Worm (Caenorhabditis elegans): ENCODE data around the gene cest-5.1.

cest-5.1 gene

ce11 chrIV:6639880-6640279 is 8.3 kb upstream of the cest-5.1 start, which contains the start of gene C01B10.6:
TSS of gene C01B10.6 (plus strand) at chrIV:6640180.
- TF ChIP-seq lin-39 (tag; optimal IDR thresholded peaks at IDR 0.05) = no peak
- no peak for TF ChIP-seq ztf-11 (tag; optimal IDR thresholded peaks at IDR 0.05)
- TF ChIP-seq hmg-1.1 (GFP tag; IDR thresholded peaks at IDR 0.05) = no peak
- no peak for TF ChIP-seq dmd-9 (GFP tag; IDR thresholded peaks at IDR 0.05)
- no peak for TF ChIP-seq pha-4 (GFP tag; IDR thresholded peaks at IDR 0.05)
- no peak for TF ChIP-seq pha-4 (tag; optimal IDR thresholded peaks at IDR 0.05)
- TF ChIP-seq spr-1 (tag; optimal IDR thresholded peaks at IDR 0.05) = no peak
- TF ChIP-seq dpl-1 (GFP tag; optimal IDR thresholded peaks at IDR 0.05) = no peak
- peak; percentile 34 for TF ChIP-seq pqm-1 (tag; optimal IDR thresholded peaks at IDR 0.05)
- no peak for TF ChIP-seq fos-1 (tag; optimal IDR thresholded peaks at IDR 0.05)

- TF ChIP-seq hlh-30 (tag; optimal IDR thresholded peaks at IDR 0.05; ENCODE audit: insufficient read depth) = no peak
- TF ChIP-seq sdz-12 (GFP tag; optimal IDR thresholded peaks at IDR 0.05) = no peak
- no peak for TF ChIP-seq ctbp-1 (GFP tag; IDR thresholded peaks at IDR 0.05)
- TF ChIP-seq nhr-76 (tag; optimal IDR thresholded peaks at IDR 0.05) = no peak
These were observed 6.7 kb upstream of the cest-5.1 start, which contains the start of gene C01B10.7 for ce11 chrIV:6638256-6638655. TSS of gene C01B10.7 (plus strand) at chrIV:6638556.

- TF ChIP-seq zag-1 (tag; optimal IDR thresholded peaks at IDR 0.05) = no peak
- TF ChIP-seq nhr-10 (tag; optimal IDR thresholded peaks at IDR 0.05) = no peak
- TF ChIP-seq lin-15B (tag; optimal IDR thresholded peaks at IDR 0.05) = no peak
- no peak for TF ChIP-seq dpl-1 (GFP tag; optimal IDR thresholded peaks at IDR 0.05)
- 0 out of 2 replicates have a peak, but pooled peaks have one; percentile 24 for TF ChIP-seq lin-38 (GFP tag; IDR thresholded peaks at IDR 0.05)
These were observed 3.2 kb upstream of the cest-5.1 start, which contains the start of gene metl-13 for ce11 chrIV:6634789-6635188. TSS of gene metl-13 (plus strand) at chrIV:6635089.

ce11 chrIV:6627798-6628197 is 3.8 kb downstream of the cest-5.1 start, which contains the start of gene cest-5.2:
TSS of gene cest-5.2 (minus strand) at chrIV:6627925.
- no peak for TF ChIP-seq arid-1 (GFP tag; conservative IDR thresholded peaks at IDR 0.05)
- no peak for TF ChIP-seq dmd-8 (GFP tag; IDR thresholded peaks at IDR 0.05)
- peak; percentile 5 for TF ChIP-seq nhr-102 (tag; optimal IDR thresholded peaks at IDR 0.05)
- no peak for TF ChIP-seq Y75B8A.6 (GFP tag; IDR thresholded peaks at IDR 0.05)
- no peak for TF ChIP-seq fos-1 (tag; optimal IDR thresholded peaks at IDR 0.05)
- no peak for TF ChIP-seq Y5F2A.4 (GFP tag; optimal IDR thresholded peaks at IDR 0.05)
- TF ChIP-seq pha-4 (GFP tag; IDR thresholded peaks at IDR 0.05) = no peak
- no peak for TF ChIP-seq pha-4 (tag; optimal IDR thresholded peaks at IDR 0.05)
- peak; percentile 54 for TF ChIP-seq nhr-28 (tag; optimal IDR thresholded peaks at IDR 0.05)
- no peak for TF ChIP-seq daf-16 (GFP tag; optimal IDR thresholded peaks at IDR 0.05)
- peak; percentile 81 for TF ChIP-seq daf-16 (tag; optimal IDR thresholded peaks at IDR 0.05)
- TF ChIP-seq snpc-1.2 (GFP tag; IDR thresholded peaks at IDR 0.05) = no peak
- TF ChIP-seq pqm-1 (tag; optimal IDR thresholded peaks at IDR 0.05) = peak; percentile 68
- TF ChIP-seq lin-15B (tag; optimal IDR thresholded peaks at IDR 0.05) = no peak
- peak; percentile 51 for TF ChIP-seq dve-1 (tag; optimal IDR thresholded peaks at IDR 0.05; ENCODE audit: insufficient read depth)
- TF ChIP-seq tra-1 (GFP tag; IDR thresholded peaks at IDR 0.05) = no peak
- no peak for TF ChIP-seq nhr-41 (GFP tag; IDR thresholded peaks at IDR 0.05)
- no peak for TF ChIP-seq hif-1 (tag; optimal IDR thresholded peaks at IDR 0.05)
- TF ChIP-seq ztf-11 (tag; optimal IDR thresholded peaks at IDR 0.05) = no peak
- no peak for TF ChIP-seq jun-1 (tag; optimal IDR thresholded peaks at IDR 0.05)
- TF ChIP-seq mdt-29 (GFP tag; IDR thresholded peaks at IDR 0.05) = no peak
- TF ChIP-seq nhr-6 (tag; optimal IDR thresholded peaks at IDR 0.05) = no peak

ce11 chrIV:6623390-6623789 is 8.2 kb downstream of the cest-5.1 start, which contains the start of gene C01B10.44:
TSS of gene C01B10.44 (plus strand) at chrIV:6623690.
- TF ChIP-seq F10B5.3 (tag; optimal IDR thresholded peaks at IDR 0.05) (no peak), daf-8 (GFP tag; IDR thresholded peaks at IDR 0.05) (no peak), R02D3.7 (tag; optimal IDR thresholded peaks at IDR 0.05) (no peak), zip-2 (tag; optimal IDR thresholded peaks at IDR 0.05) (no peak), lin-29 (GFP tag; IDR thresholded peaks at IDR 0.05) (no peak), daf-16 (GFP tag; optimal IDR thresholded peaks at IDR 0.05) (no peak), daf-16 (tag; optimal IDR thresholded peaks at IDR 0.05) (no peak), hmg-1.1 (GFP tag; IDR thresholded peaks at IDR 0.05) (no peak), vab-7 (GFP tag; IDR thresholded peaks at IDR 0.05) (no peak), hlh-11 (tag; optimal IDR thresholded peaks at IDR 0.05) (no peak), unc-39 (tag; optimal IDR thresholded peaks at IDR 0.05) (no peak), T26A8.4 (GFP tag; IDR thresholded peaks at IDR 0.05) (no peak), Y48G9A.11 (GFP tag; IDR thresholded peaks at IDR 0.05) (no peak), spr-1 (tag; optimal IDR thresholded peaks at IDR 0.05) (no peak), Y5F2A.4 (GFP tag; optimal IDR thresholded peaks at IDR 0.05) (no peak), ceh-44 (GFP tag; IDR thresholded peaks at IDR 0.05) (no peak), jun-1 (tag; optimal IDR thresholded peaks at IDR 0.05) (no peak)

Data from whole organism, L4 larva.